Worm (Caenorhabditis elegans) whole organism, L2 larva: ENCODE data around the gene tre-2.

Experiments used
- C34F6.9 ChIP-seq: fragments of 150-350 bp; optimal IDR thresholded peaks from 2 replicates; lab custom pipeline; 2014; ENCODE audit warnings: missing biosample characterization, missing genetic modification characterization
- F13H6.1 ChIP-seq: sonication (generic microtip); optimal IDR thresholded peaks from 2 replicates; lab custom pipeline; 2016; ENCODE audit warnings: missing genetic modification characterization, missing compliant biosample characterization
- R02D3.7 ChIP-seq: fragments of 150-350 bp; optimal IDR thresholded peaks from 2 replicates; lab custom pipeline; 2014; ENCODE audit warnings: missing biosample characterization, missing genetic modification characterization
- ama-1 ChIP-seq: fragments of 150-350 bp; optimal IDR thresholded peaks from 2 replicates; lab custom pipeline; 2018; ENCODE audit warnings: inconsistent platforms
- blmp-1 ChIP-seq: sonication (generic microtip); optimal IDR thresholded peaks from 2 replicates; lab custom pipeline; 2017; ENCODE audit warnings: missing genetic modification characterization, mild to moderate bottlenecking, missing compliant biosample characterization, antibody characterized with exemption, moderate library complexity; ENCODE audit not compliant: insufficient read depth
- ceh-16 ChIP-seq: fragments of 150-350 bp; optimal IDR thresholded peaks from 2 replicates; lab custom pipeline; 2014; ENCODE audit warnings: missing biosample characterization, missing genetic modification characterization
- crh-2 ChIP-seq: sonication (generic microtip); optimal IDR thresholded peaks from 2 replicates; lab custom pipeline; 2017; ENCODE audit warnings: missing biosample characterization, missing genetic modification characterization
- dmd-4 ChIP-seq: sonication (generic microtip); optimal IDR thresholded peaks from 2 replicates; lab custom pipeline; 2017; ENCODE audit warnings: missing biosample characterization, missing genetic modification characterization
- elt-3 ChIP-seq: sonication (generic microtip); optimal IDR thresholded peaks from 2 replicates; lab custom pipeline; 2017; ENCODE audit warnings: missing biosample characterization, missing genetic modification characterization
- lin-11 ChIP-seq: fragments of 150-350 bp; sonication (generic microtip); optimal IDR thresholded peaks from 2 replicates; lab custom pipeline; 2014; ENCODE audit warnings: missing biosample characterization, missing genetic modification characterization, inconsistent platforms, mixed read lengths
- lsy-2 ChIP-seq, 2 experiments: fragments of 150-350 bp in 1 of 2; sonication (generic microtip) in 1 of 2; optimal IDR thresholded peaks; 2 replicates each; lab custom pipeline; 2014 to 2017; ENCODE audit warnings: missing biosample characterization in 2 of 2, missing genetic modification characterization in 2 of 2
- mab-5 ChIP-seq: fragments of 150-350 bp; optimal IDR thresholded peaks from 2 replicates; lab custom pipeline; 2014; ENCODE audit warnings: missing biosample characterization, missing genetic modification characterization
- mbf-1 ChIP-seq: sonication (generic microtip); optimal IDR thresholded peaks from 2 replicates; lab custom pipeline; 2017; ENCODE audit warnings: missing biosample characterization, missing genetic modification characterization
- mdl-1 ChIP-seq, 2 experiments: fragments of 150-350 bp in 1 of 2; sonication (generic microtip) in 1 of 2; optimal IDR thresholded peaks; 2 replicates each; lab custom pipeline; 2017; ENCODE audit warnings: missing biosample characterization in 2 of 2, missing genetic modification characterization in 2 of 2
- nhr-10 ChIP-seq: sonication (generic microtip); optimal IDR thresholded peaks from 2 replicates; lab custom pipeline; 2017; ENCODE audit warnings: missing biosample characterization, missing genetic modification characterization
- nhr-11 ChIP-seq: fragments of 150-350 bp; optimal IDR thresholded peaks from 2 replicates; lab custom pipeline; 2014; ENCODE audit warnings: missing biosample characterization, missing genetic modification characterization
- nhr-129 ChIP-seq: fragments of 150-350 bp; optimal IDR thresholded peaks from 2 replicates; lab custom pipeline; 2014; ENCODE audit warnings: missing biosample characterization, missing genetic modification characterization
- nhr-23 ChIP-seq: fragments of 150-350 bp; optimal IDR thresholded peaks from 2 replicates; lab custom pipeline; 2014; ENCODE audit warnings: missing biosample characterization, missing genetic modification reagents, missing genetic modification characterization
- nhr-237 ChIP-seq: fragments of 150-350 bp; optimal IDR thresholded peaks from 2 replicates; lab custom pipeline; 2014; ENCODE audit warnings: missing biosample characterization, missing genetic modification characterization
- nhr-25 ChIP-seq: fragments of 150-350 bp; sonication (generic microtip); optimal IDR thresholded peaks from 3 replicates; lab custom pipeline; 2014; ENCODE audit warnings: missing biosample characterization, missing genetic modification characterization
- nhr-6 ChIP-seq: fragments of 150-350 bp; optimal IDR thresholded peaks from 2 replicates; lab custom pipeline; 2014; ENCODE audit warnings: missing biosample characterization, missing genetic modification characterization
- nhr-77 ChIP-seq: fragments of 150-350 bp; optimal IDR thresholded peaks from 2 replicates; lab custom pipeline; 2014; ENCODE audit warnings: missing biosample characterization, missing genetic modification characterization
- sem-4 ChIP-seq: fragments of 150-350 bp; optimal IDR thresholded peaks from 2 replicates; lab custom pipeline; 2014; ENCODE audit warnings: missing biosample characterization, missing genetic modification reagents, missing genetic modification characterization
- skn-1 ChIP-seq: sonication (generic microtip); optimal IDR thresholded peaks from 2 replicates; lab custom pipeline; 2017; ENCODE audit warnings: missing biosample characterization, missing genetic modification characterization
- sma-3 ChIP-seq: sonication (generic microtip); optimal IDR thresholded peaks from 2 replicates; lab custom pipeline; 2016; ENCODE audit warnings: missing genetic modification reagents, missing genetic modification characterization, missing compliant biosample characterization
- snpc-4 ChIP-seq: fragments of 150-350 bp; optimal IDR thresholded peaks from 2 replicates; lab custom pipeline; 2014; ENCODE audit warnings: missing biosample characterization, missing genetic modification characterization
- unc-39 ChIP-seq: fragments of 150-350 bp; optimal IDR thresholded peaks from 2 replicates; lab custom pipeline; 2014; ENCODE audit warnings: missing biosample characterization, missing genetic modification characterization
- unc-55 ChIP-seq: fragments of 150-350 bp; sonication (generic microtip); optimal IDR thresholded peaks from 3 replicates; lab custom pipeline; 2014; ENCODE audit warnings: missing biosample characterization, missing genetic modification reagents, missing genetic modification characterization
- unc-62 ChIP-seq: fragments of 150-350 bp; optimal IDR thresholded peaks from 2 replicates; lab custom pipeline; 2014; ENCODE audit warnings: missing biosample characterization, missing genetic modification reagents, missing genetic modification characterization
- zag-1 ChIP-seq: fragments of 150-350 bp; optimal IDR thresholded peaks from 2 replicates; lab custom pipeline; 2014; ENCODE audit warnings: missing biosample characterization, missing genetic modification characterization
- ztf-11 ChIP-seq: sonication (generic microtip); optimal IDR thresholded peaks from 2 replicates; lab custom pipeline; 2017; ENCODE audit warnings: missing biosample characterization, missing genetic modification characterization
- ztf-4 ChIP-seq: fragments of 150-350 bp; optimal IDR thresholded peaks from 2 replicates; lab custom pipeline; 2014; ENCODE audit warnings: missing biosample characterization, missing genetic modification characterization

The tre-2 gene

ce11 chrIV:6919318-6919717, 36.1 kb upstream of the tre-2 start, which contains the start of gene ruvb-2 (continued):
- TF ChIP-seq nhr-10 (tag; lab: Kevin White, UChicago): peak; percentile 21
- TF ChIP-seq dmd-4 (tag; lab: Kevin White, UChicago): no peak
- no peak for TF ChIP-seq ceh-16
- peak; percentile 33 for TF ChIP-seq ztf-4 (tag; lab: Kevin White, UChicago)
- TF ChIP-seq nhr-6: peak; percentile 78
- no peak for TF ChIP-seq nhr-23 (tag; lab: Kevin White, UChicago)
- peak; percentile 76 to 94 for TF ChIP-seq lsy-2 (tag; optimal IDR thresholded peaks at IDR 0.05; lab: Kevin White, UChicago)
- TF ChIP-seq nhr-129 (tag; lab: Kevin White, UChicago): peak; percentile 70
- no peak for TF ChIP-seq nhr-77 (tag; lab: Kevin White, UChicago)
- peak in 1 of 2 experiments; percentile 79 for TF ChIP-seq mdl-1 (tag; optimal IDR thresholded peaks at IDR 0.05; lab: Kevin White, UChicago)
- TF ChIP-seq ama-1: peak; percentile 56
- peak; percentile 81 for TF ChIP-seq F13H6.1
- peak; percentile 97 for TF ChIP-seq C34F6.9
- TF ChIP-seq mab-5: peak; percentile 72
- peak; percentile 80 for TF ChIP-seq lin-11 (tag; lab: Kevin White, UChicago)
- TF ChIP-seq crh-2 (tag; lab: Kevin White, UChicago): peak; percentile 91
- TF ChIP-seq snpc-4 (tag; lab: Kevin White, UChicago): peak; percentile 87

ce11 chrIV:6916831-6917230, 33.6 kb upstream of the tre-2 start:
- TF ChIP-seq blmp-1 (tag; lab: Kevin White, UChicago) (no peak), elt-3 (tag; lab: Kevin White, UChicago) (no peak), dmd-4 (tag; lab: Kevin White, UChicago) (no peak), nhr-23 (tag; lab: Kevin White, UChicago) (no peak), nhr-25 (tag; lab: Kevin White, UChicago) (no peak), sma-3 (no peak), nhr-237 (no peak), ama-1 (no peak), nhr-6 (no peak), mbf-1 (no peak), C34F6.9 (no peak), nhr-11 (tag; lab: Kevin White, UChicago) (no peak)

- TF ChIP-seq snpc-4 (tag; lab: Kevin White, UChicago): peak; percentile 26
These were observed 30.9 kb upstream of the tre-2 start for ce11 chrIV:6914161-6914585.

- TF ChIP-seq nhr-237 (no peak), C34F6.9 (peak; percentile 19), unc-55 (GFP tag; lab: Kevin White, UChicago) (peak; percentile 59), snpc-4 (tag; lab: Kevin White, UChicago) (peak; percentile 30), lsy-2 (tag; optimal IDR thresholded peaks at IDR 0.05; lab: Kevin White, UChicago) (peak in 1 of 2 experiments; percentile 30), sem-4 (tag; lab: Kevin White, UChicago) (no peak)
These were observed 29.8 kb upstream of the tre-2 start, which contains the start of gene T22D1.3 for ce11 chrIV:6912851-6913588. TSS of gene T22D1.3 (plus strand) at chrIV:6913538.

- peak; percentile 74 for TF ChIP-seq C34F6.9
- TF ChIP-seq nhr-129 (tag; lab: Kevin White, UChicago): peak; percentile 50
- TF ChIP-seq ztf-11 (tag; lab: Kevin White, UChicago): no peak
- TF ChIP-seq nhr-25 (tag; lab: Kevin White, UChicago): peak; percentile 12
- TF ChIP-seq nhr-10 (tag; lab: Kevin White, UChicago): no peak
- peak; percentile 99 for TF ChIP-seq skn-1
- peak; percentile 5 for TF ChIP-seq snpc-4 (tag; lab: Kevin White, UChicago)
- TF ChIP-seq lsy-2 (tag; optimal IDR thresholded peaks at IDR 0.05; lab: Kevin White, UChicago): peak in 1 of 2 experiments; percentile 64
- peak; percentile 68 for TF ChIP-seq unc-55 (GFP tag; lab: Kevin White, UChicago)
- no peak for TF ChIP-seq zag-1 (tag; lab: Kevin White, UChicago)
- no peak for TF ChIP-seq nhr-237
- peak; percentile 84 for TF ChIP-seq crh-2 (tag; lab: Kevin White, UChicago)
- TF ChIP-seq nhr-11 (tag; lab: Kevin White, UChicago): no peak
- TF ChIP-seq R02D3.7 (tag; lab: Kevin White, UChicago): no peak
- no peak for TF ChIP-seq unc-62 (GFP tag; lab: Kevin White, UChicago)
- no peak for TF ChIP-seq unc-39 (tag; lab: Kevin White, UChicago)
These were observed 26.9 kb upstream of the tre-2 start, which contains the start of the genes rpn-1 and ribo-1 for ce11 chrIV:6909863-6910733. TSS of gene rpn-1 (minus strand) at chrIV:6909913. TSS of gene ribo-1 (plus strand) at chrIV:6910683.
